Fruit fly (Drosophila melanogaster) whole organism, embryonic: ENCODE measurements around the gene CG32267.

Experiments used
- Abd-B ChIP-seq: fragments of 200-800 bp; sonication (Bioruptor generic); optimal IDR thresholded peaks from 2 replicates; lab custom pipeline; 2018; ENCODE audit warnings: missing biosample characterization, mild to moderate bottlenecking, missing genetic modification characterization, moderate library complexity
- Awh ChIP-seq: fragments of 200-800 bp; sonication (Bioruptor generic); IDR thresholded peaks from 2 replicates; pipeline ENCODE4, ENCODE4 v1.3.6; 2022; ENCODE audit warnings: missing biosample characterization, missing genetic modification characterization
- Bteb2 ChIP-seq: fragments of 200-800 bp; sonication (Bioruptor generic); optimal IDR thresholded peaks from 2 replicates; lab custom pipeline; 2016; ENCODE audit warnings: missing biosample characterization, missing genetic modification characterization
- C15 ChIP-seq: fragments of 200-800 bp; sonication (Bioruptor generic); IDR thresholded peaks from 3 replicates; pipeline ENCODE4 v1.3.6; 2022; ENCODE audit warnings: missing biosample characterization, missing genetic modification characterization
- CG11695 ChIP-seq: fragments of 200-800 bp; sonication (Bioruptor generic); IDR thresholded peaks from 3 replicates; pipeline ENCODE4 v1.3.6; 2022; ENCODE audit warnings: missing biosample characterization, missing genetic modification characterization
- CG12236 ChIP-seq: fragments of 200-800 bp; sonication (Bioruptor generic); optimal IDR thresholded peaks from 2 replicates; lab custom pipeline; 2016; ENCODE audit warnings: missing biosample characterization, missing genetic modification characterization
- CG13296 ChIP-seq: fragments of 200-800 bp; sonication (Bioruptor generic); optimal IDR thresholded peaks from 3 replicates; lab custom pipeline; 2018; ENCODE audit warnings: missing biosample characterization, mild to moderate bottlenecking, missing genetic modification characterization
- CG14710 ChIP-seq: fragments of 200-800 bp; sonication (Bioruptor generic); optimal IDR thresholded peaks from 3 replicates; lab custom pipeline; 2019; ENCODE audit warnings: missing biosample characterization, mild to moderate bottlenecking, missing genetic modification characterization, moderate library complexity
- CG17186 ChIP-seq: fragments of 200-800 bp; sonication (Bioruptor generic); optimal IDR thresholded peaks from 3 replicates; lab custom pipeline; 2017; ENCODE audit warnings: missing biosample characterization, missing genetic modification reagents, missing genetic modification characterization
- CG17385 ChIP-seq: fragments of 200-800 bp; sonication (Bioruptor generic); optimal IDR thresholded peaks from 3 replicates; lab custom pipeline; 2018; ENCODE audit warnings: missing biosample characterization, mild to moderate bottlenecking, missing genetic modification characterization
- CG18476 ChIP-seq: fragments of 200-800 bp; sonication (Bioruptor generic); optimal IDR thresholded peaks from 2 replicates; lab custom pipeline; 2016; ENCODE audit warnings: missing biosample characterization, mild to moderate bottlenecking, missing genetic modification characterization
- CG32532 ChIP-seq: fragments of 200-800 bp; sonication (Bioruptor generic); IDR thresholded peaks from 2 replicates; pipeline ENCODE4 v1.3.6; 2022; ENCODE audit warnings: missing biosample characterization, missing genetic modification characterization
- CG42726 ChIP-seq: fragments of 200-800 bp; sonication (Bioruptor generic); IDR thresholded peaks from 2 replicates; pipeline ENCODE4 v1.3.6; 2022; ENCODE audit warnings: missing biosample characterization, missing genetic modification characterization; ENCODE audit not compliant: partially characterized antibody
- CG4282 ChIP-seq: fragments of 200-800 bp; sonication (Bioruptor generic); optimal IDR thresholded peaks from 2 replicates; lab custom pipeline; 2016; ENCODE audit warnings: missing biosample characterization, missing genetic modification characterization
- CG4360 ChIP-seq: fragments of 200-800 bp; sonication (Bioruptor generic); IDR thresholded peaks from 2 replicates; pipeline ENCODE4 v1.3.6; 2022; ENCODE audit warnings: missing biosample characterization, missing genetic modification characterization
- CG4854 ChIP-seq: fragments of 200-800 bp; sonication (Bioruptor generic); optimal IDR thresholded peaks from 2 replicates; lab custom pipeline; 2016; ENCODE audit warnings: missing biosample characterization, missing genetic modification characterization, inconsistent platforms
- CG5180 ChIP-seq: fragments of 200-800 bp; sonication (Bioruptor generic); optimal IDR thresholded peaks from 3 replicates; lab custom pipeline; 2017; ENCODE audit warnings: missing biosample characterization, missing genetic modification characterization, mild to moderate bottlenecking, moderate library complexity, missing genetic modification reagents
- CG6765 ChIP-seq: fragments of 200-800 bp; sonication (Bioruptor generic); optimal IDR thresholded peaks from 3 replicates; lab custom pipeline; 2017; ENCODE audit warnings: missing biosample characterization, mild to moderate bottlenecking, missing genetic modification characterization
- CG7987 ChIP-seq: fragments of 200-800 bp; sonication (Bioruptor generic); optimal IDR thresholded peaks from 2 replicates; lab custom pipeline; 2018; ENCODE audit warnings: missing biosample characterization, mild to moderate bottlenecking, missing genetic modification characterization, moderate library complexity
- CG8281 ChIP-seq: fragments of 200-800 bp; sonication (Bioruptor generic); optimal IDR thresholded peaks from 2 replicates; lab custom pipeline; 2018; ENCODE audit warnings: missing biosample characterization, mild to moderate bottlenecking, missing genetic modification characterization, moderate library complexity
- CG8765 ChIP-seq: fragments of 200-800 bp; sonication (Bioruptor generic); IDR thresholded peaks from 2 replicates; pipeline ENCODE4 v1.3.6; 2022; ENCODE audit warnings: missing biosample characterization, missing genetic modification characterization
- D19B ChIP-seq: fragments of 200-800 bp; sonication (Bioruptor generic); optimal IDR thresholded peaks from 2 replicates; lab custom pipeline; 2017; ENCODE audit warnings: missing biosample characterization, mild to moderate bottlenecking, missing genetic modification characterization
- E2f2 ChIP-seq: fragments of 200-800 bp; sonication (Bioruptor generic); IDR thresholded peaks from 2 replicates; pipeline ENCODE4 v1.3.6; 2022; ENCODE audit warnings: missing biosample characterization, missing genetic modification characterization
- Fer2 ChIP-seq: fragments of 200-800 bp; sonication (Bioruptor generic); optimal IDR thresholded peaks from 2 replicates; lab custom pipeline; 2018; ENCODE audit warnings: missing biosample characterization, mild to moderate bottlenecking, missing genetic modification characterization, moderate library complexity
- Lhr ChIP-seq: fragments of 200-800 bp; sonication (Bioruptor generic); optimal IDR thresholded peaks from 3 replicates; lab custom pipeline; 2017; ENCODE audit warnings: mild to moderate bottlenecking, missing biosample characterization, missing genetic modification reagents, missing genetic modification characterization
- Mad ChIP-seq: fragments of 200-800 bp; sonication (Bioruptor generic); optimal IDR thresholded peaks from 2 replicates; lab custom pipeline; 2016; ENCODE audit warnings: missing biosample characterization, missing genetic modification characterization
- Ssrp ChIP-seq: fragments of 200-800 bp; sonication (Bioruptor generic); optimal IDR thresholded peaks from 2 replicates; lab custom pipeline; 2018; ENCODE audit warnings: missing biosample characterization, mild to moderate bottlenecking, missing genetic modification characterization, moderate library complexity
- abd-A ChIP-seq: fragments of 200-800 bp; sonication (Bioruptor generic); optimal IDR thresholded peaks from 3 replicates; lab custom pipeline; 2019; ENCODE audit warnings: missing biosample characterization, mild to moderate bottlenecking, missing genetic modification characterization, moderate library complexity
- bbx ChIP-seq: fragments of 200-800 bp; sonication (Bioruptor generic); IDR thresholded peaks from 2 replicates; pipeline ENCODE4 v1.3.6; 2022; ENCODE audit warnings: missing biosample characterization, missing genetic modification characterization; ENCODE audit not compliant: partially characterized antibody
- bowl ChIP-seq: fragments of 200-800 bp; sonication (Bioruptor generic); IDR thresholded peaks from 2 replicates; pipeline ENCODE4 v1.3.6; 2022; ENCODE audit warnings: missing biosample characterization, missing genetic modification characterization
- br ChIP-seq: fragments of >200 bp; optimal IDR thresholded peaks from 2 replicates; lab custom pipeline; 2017
- disco-r ChIP-seq: fragments of 200-800 bp; sonication (Bioruptor generic); optimal IDR thresholded peaks from 2 replicates; lab custom pipeline; 2016; ENCODE audit warnings: missing biosample characterization, missing genetic modification characterization
- gcm2 ChIP-seq: fragments of 200-800 bp; sonication (Bioruptor generic); optimal IDR thresholded peaks from 2 replicates; lab custom pipeline; 2016; ENCODE audit warnings: missing biosample characterization, missing genetic modification characterization
- hb ChIP-seq: fragments of 200-800 bp; sonication (Bioruptor generic); IDR thresholded peaks from 3 replicates; pipeline ENCODE4 v1.3.6; 2022; ENCODE audit warnings: missing biosample characterization, missing genetic modification characterization; ENCODE audit not compliant: partially characterized antibody
- hbn ChIP-seq: fragments of 200-800 bp; sonication (Bioruptor generic); IDR thresholded peaks from 2 replicates; pipeline ENCODE4 v1.3.6; 2022; ENCODE audit warnings: missing biosample characterization, missing genetic modification characterization; ENCODE audit not compliant: partially characterized antibody
- ind ChIP-seq: fragments of 200-800 bp; sonication (Bioruptor generic); optimal IDR thresholded peaks from 3 replicates; lab custom pipeline; 2016; ENCODE audit warnings: missing biosample characterization, missing genetic modification characterization
- kah ChIP-seq: fragments of 200-800 bp; sonication (Bioruptor generic); optimal IDR thresholded peaks from 2 replicates; lab custom pipeline; 2018; ENCODE audit warnings: missing biosample characterization, mild to moderate bottlenecking, missing genetic modification characterization
- lola ChIP-seq, 3 experiments: fragments of >200 bp in 2 of 3; fragments of 200-800 bp in 1 of 3; sonication (Bioruptor generic) in 1 of 3; optimal IDR thresholded peaks; 2 replicates each; lab custom pipeline; 2017 to 2019; ENCODE audit warnings: missing biosample characterization in 3 of 3, missing genetic modification characterization in 3 of 3, mild to moderate bottlenecking in 1 of 3, moderate library complexity in 1 of 3
- pum ChIP-seq: fragments of 200-800 bp; sonication (Bioruptor generic); optimal IDR thresholded peaks from 2 replicates; lab custom pipeline; 2016; ENCODE audit warnings: missing biosample characterization, missing genetic modification characterization
- repo ChIP-seq: fragments of 200-800 bp; sonication (Bioruptor generic); optimal IDR thresholded peaks from 2 replicates; lab custom pipeline; 2016; ENCODE audit warnings: missing biosample characterization, missing genetic modification characterization
- ro ChIP-seq: fragments of 200-800 bp; sonication (Bioruptor generic); IDR thresholded peaks from 2 replicates; pipeline ENCODE4 v1.3.6; 2022; ENCODE audit warnings: missing biosample characterization, missing genetic modification characterization
- sd ChIP-seq: fragments of 200-800 bp; sonication (Bioruptor generic); optimal IDR thresholded peaks from 3 replicates; lab custom pipeline; 2018; ENCODE audit warnings: missing biosample characterization, mild to moderate bottlenecking, missing genetic modification characterization, moderate library complexity
- sim ChIP-seq: fragments of 200-800 bp; sonication (Bioruptor generic); IDR thresholded peaks from 2 replicates; pipeline ENCODE4 v1.3.6; 2022; ENCODE audit warnings: missing biosample characterization, missing genetic modification characterization
- sisA ChIP-seq: fragments of 200-800 bp; sonication (Bioruptor generic); IDR thresholded peaks from 2 replicates; pipeline ENCODE4 v1.3.6; 2022; ENCODE audit warnings: missing biosample characterization, missing genetic modification characterization
- slou ChIP-seq: fragments of 200-800 bp; sonication (Bioruptor generic); optimal IDR thresholded peaks from 3 replicates; lab custom pipeline; 2016; ENCODE audit warnings: missing biosample characterization, missing genetic modification characterization
- slp2 ChIP-seq: fragments of 200-800 bp; sonication (Bioruptor generic); optimal IDR thresholded peaks from 2 replicates; lab custom pipeline; 2016; ENCODE audit warnings: missing biosample characterization, missing genetic modification characterization
- tap ChIP-seq: fragments of 200-800 bp; optimal IDR thresholded peaks from 3 replicates; lab custom pipeline; 2019; ENCODE audit warnings: missing biosample characterization, mild to moderate bottlenecking, missing genetic modification characterization, moderate library complexity
- tll ChIP-seq, 2 experiments: fragments of 200-800 bp in 1 of 2; fragments of >200 bp in 1 of 2; sonication (Bioruptor generic) in 1 of 2; optimal IDR thresholded peaks; 2 replicates each; lab custom pipeline; 2017 to 2019; ENCODE audit warnings: missing biosample characterization in 2 of 2, missing genetic modification characterization in 2 of 2, mild to moderate bottlenecking in 1 of 2, moderate library complexity in 1 of 2
- usp ChIP-seq: fragments of >200 bp; optimal IDR thresholded peaks from 2 replicates; lab custom pipeline; 2017; ENCODE audit warnings: missing biosample characterization, missing genetic modification characterization

CG32267 gene

dm6 chr3L:3518512-3519492 lies 46.9 kb upstream of the CG32267 start (continued):
- TF ChIP-seq gcm2 (GFP tag; lab: Kevin White, UChicago) (no peak), D19B (GFP tag; lab: Kevin White, UChicago) (no peak), Fer2 (tag; lab: Kevin White, UChicago) (no peak), Lhr (no peak), CG42726 (GFP tag; lab: Robert Waterston, UW) (no peak), CG6765 (GFP tag; lab: Kevin White, UChicago) (peak; percentile 32), CG4854 (GFP tag; lab: Kevin White, UChicago) (no peak), Ssrp (no peak), CG8281 (tag; lab: Kevin White, UChicago) (no peak), E2f2 (GFP tag; lab: Robert Waterston, UW) (no peak), Bteb2 (GFP tag; lab: Kevin White, UChicago) (no peak), CG5180 (GFP tag; lab: Kevin White, UChicago) (no peak), CG4282 (GFP tag; lab: Kevin White, UChicago) (no peak), Awh (peak; percentile 44; the same call in 1 of the 2 replicates), bbx (no peak), tll (GFP tag; optimal IDR thresholded peaks at IDR 0.05; lab: Kevin White, UChicago) (peak in 1 of 2 experiments; percentile 76), tap (peak; percentile 10), hbn (GFP tag; lab: Robert Waterston, UW) (no peak), CG17385 (peak; percentile 40), slou (no peak), sim (GFP tag; lab: Robert Waterston, UW) (no peak), C15 (GFP tag; lab: Robert Waterston, UW) (no peak), br (lab: Kevin White, UChicago) (no peak), sd (tag; lab: Kevin White, UChicago) (no peak), CG14710 (tag; lab: Kevin White, UChicago) (peak; percentile 38), usp (GFP tag; lab: Kevin White, UChicago) (no peak), CG8765 (GFP tag; lab: Robert Waterston, UW) (no peak), CG32532 (no peak), Abd-B (GFP tag; lab: Kevin White, UChicago) (no peak), Mad (GFP tag; lab: Kevin White, UChicago) (no peak), slp2 (GFP tag; lab: Kevin White, UChicago) (no peak), repo (GFP tag; lab: Kevin White, UChicago) (no peak), ind (no peak), bowl (GFP tag; lab: Robert Waterston, UW) (no peak), abd-A (tag; lab: Kevin White, UChicago) (no peak), CG7987 (peak; percentile 3), hb (GFP tag; lab: Robert Waterston, UW) (no peak), disco-r (no peak), lola (GFP tag; optimal IDR thresholded peaks at IDR 0.05; lab: Kevin White, UChicago) (peak in 1 of 3 experiments; percentile 54), CG13296 (peak; percentile 6), CG12236 (peak; percentile 25), ro (GFP tag; lab: Robert Waterston, UW) (no peak), CG17186 (GFP tag; lab: Kevin White, UChicago) (no peak), pum (GFP tag; lab: Kevin White, UChicago) (no peak), CG11695 (no peak), sisA (GFP tag; lab: Robert Waterston, UW) (no peak), kah (GFP tag; lab: Kevin White, UChicago) (no peak), CG18476 (no peak), CG4360 (no peak)
